Worm (Caenorhabditis elegans) whole organism, L3 larva: ENCODE data around the gene fbxb-107.

Source experiments
- R02D3.7 ChIP-seq: fragments of 150-350 bp; optimal IDR thresholded peaks from 2 replicates; lab custom pipeline; 2014; ENCODE audit warnings: missing biosample characterization, missing genetic modification characterization
- ZK546.5 ChIP-seq: sonication (generic microtip); optimal IDR thresholded peaks from 2 replicates; lab custom pipeline; 2017; ENCODE audit warnings: missing biosample characterization, missing genetic modification characterization
- aly-2 ChIP-seq: fragments of 150-350 bp; optimal IDR thresholded peaks from 2 replicates; lab custom pipeline; 2014; ENCODE audit warnings: missing biosample characterization, missing genetic modification characterization
- ceh-16 ChIP-seq: sonication (generic microtip); optimal IDR thresholded peaks from 2 replicates; lab custom pipeline; 2017; ENCODE audit warnings: missing biosample characterization, missing genetic modification characterization
- ceh-82 ChIP-seq: fragments of 150-350 bp; optimal IDR thresholded peaks from 2 replicates; lab custom pipeline; 2014; ENCODE audit warnings: missing biosample characterization, missing genetic modification characterization
- ceh-9 ChIP-seq: sonication (generic microtip); optimal IDR thresholded peaks from 2 replicates; lab custom pipeline; 2018; ENCODE audit warnings: missing biosample characterization, missing genetic modification characterization
- daf-12 ChIP-seq: fragments of 150-350 bp; optimal IDR thresholded peaks from 2 replicates; lab custom pipeline; 2014; ENCODE audit warnings: missing biosample characterization, missing genetic modification reagents, missing genetic modification characterization
- egl-5 ChIP-seq: fragments of 150-350 bp; optimal IDR thresholded peaks from 2 replicates; lab custom pipeline; 2017; ENCODE audit warnings: missing biosample characterization, missing genetic modification reagents, missing genetic modification characterization, inconsistent platforms
- elt-1 ChIP-seq: fragments of 150-350 bp; optimal IDR thresholded peaks from 2 replicates; lab custom pipeline; 2014; ENCODE audit warnings: missing biosample characterization, missing genetic modification characterization
- elt-2 ChIP-seq: sonication (generic microtip); optimal IDR thresholded peaks from 2 replicates; lab custom pipeline; 2016; ENCODE audit warnings: missing genetic modification reagents, mild to moderate bottlenecking, missing genetic modification characterization, missing compliant biosample characterization
- elt-3 ChIP-seq, 3 experiments: fragments of 150-350 bp in 1 of 3; sonication (generic microtip) in 2 of 3; optimal IDR thresholded peaks; 2 replicates in 2 of 3; 4 replicates in 1 of 3; lab custom pipeline; 2014 to 2017; ENCODE audit warnings: missing biosample characterization in 3 of 3, missing genetic modification characterization in 3 of 3
- eor-1 ChIP-seq, 2 experiments: fragments of 150-350 bp; optimal IDR thresholded peaks; 2 replicates each; lab custom pipeline; 2014 to 2018; ENCODE audit warnings: missing biosample characterization in 2 of 2, missing genetic modification characterization in 2 of 2
- fkh-10 ChIP-seq: sonication (generic microtip); optimal IDR thresholded peaks from 2 replicates; lab custom pipeline; 2017; ENCODE audit warnings: missing biosample characterization, missing genetic modification reagents, missing genetic modification characterization
- fkh-2 ChIP-seq: fragments of 150-350 bp; optimal IDR thresholded peaks from 2 replicates; lab custom pipeline; 2014; ENCODE audit warnings: missing biosample characterization, missing genetic modification reagents, missing genetic modification characterization
- hmg-11 ChIP-seq: sonication (generic microtip); optimal IDR thresholded peaks from 2 replicates; lab custom pipeline; 2016; ENCODE audit warnings: missing genetic modification characterization, missing compliant biosample characterization
- lsy-12 ChIP-seq: sonication (generic microtip); optimal IDR thresholded peaks from 2 replicates; lab custom pipeline; 2016; ENCODE audit warnings: mild to moderate bottlenecking, missing genetic modification characterization, missing compliant biosample characterization
- mdl-1 ChIP-seq: fragments of 150-350 bp; optimal IDR thresholded peaks from 2 replicates; lab custom pipeline; 2014; ENCODE audit warnings: missing biosample characterization, missing genetic modification characterization
- nhr-11 ChIP-seq: fragments of 150-350 bp; optimal IDR thresholded peaks from 2 replicates; lab custom pipeline; 2014; ENCODE audit warnings: missing biosample characterization, missing genetic modification characterization
- nhr-12 ChIP-seq: fragments of 150-350 bp; optimal IDR thresholded peaks from 2 replicates; lab custom pipeline; 2014; ENCODE audit warnings: missing biosample characterization, missing genetic modification characterization
- nhr-23 ChIP-seq: fragments of 150-350 bp; optimal IDR thresholded peaks from 2 replicates; lab custom pipeline; 2014; ENCODE audit warnings: missing biosample characterization, missing genetic modification reagents, missing genetic modification characterization
- nhr-237 ChIP-seq: fragments of 150-350 bp; optimal IDR thresholded peaks from 2 replicates; lab custom pipeline; 2014; ENCODE audit warnings: missing biosample characterization, missing genetic modification characterization
- nhr-25 ChIP-seq: sonication (generic microtip); optimal IDR thresholded peaks from 2 replicates; lab custom pipeline; 2017; ENCODE audit warnings: missing biosample characterization, missing genetic modification characterization
- nhr-28 ChIP-seq: fragments of 150-350 bp; optimal IDR thresholded peaks from 2 replicates; lab custom pipeline; 2014; ENCODE audit warnings: missing biosample characterization, missing genetic modification characterization
- nhr-76 ChIP-seq: fragments of 150-350 bp; sonication (generic microtip); optimal IDR thresholded peaks from 5 replicates; lab custom pipeline; 2014; ENCODE audit warnings: missing biosample characterization, missing genetic modification characterization
- pha-4 ChIP-seq: fragments of 150-350 bp; optimal IDR thresholded peaks from 2 replicates; lab custom pipeline; 2014; ENCODE audit warnings: missing biosample characterization, missing genetic modification reagents, missing genetic modification characterization
- pqm-1 ChIP-seq: fragments of 150-350 bp; optimal IDR thresholded peaks from 2 replicates; lab custom pipeline; 2017; ENCODE audit warnings: missing biosample characterization, missing genetic modification characterization, inconsistent platforms
- sea-2 ChIP-seq: fragments of 150-350 bp; sonication (generic microtip); optimal IDR thresholded peaks from 4 replicates; lab custom pipeline; 2014; ENCODE audit warnings: missing biosample characterization, missing genetic modification reagents, missing genetic modification characterization
- skn-1 ChIP-seq: fragments of 150-350 bp; optimal IDR thresholded peaks from 2 replicates; lab custom pipeline; 2014; ENCODE audit warnings: missing biosample characterization, missing genetic modification characterization
- snpc-4 ChIP-seq: fragments of 150-350 bp; optimal IDR thresholded peaks from 2 replicates; lab custom pipeline; 2014; ENCODE audit warnings: missing biosample characterization, missing genetic modification characterization
- unc-39 ChIP-seq: sonication (generic microtip); optimal IDR thresholded peaks from 4 replicates; lab custom pipeline; 2017; ENCODE audit warnings: missing biosample characterization, missing genetic modification characterization
- unc-62 ChIP-seq: fragments of 150-350 bp; sonication (generic microtip); optimal IDR thresholded peaks from 4 replicates; lab custom pipeline; 2014; ENCODE audit warnings: missing biosample characterization, missing genetic modification reagents, missing genetic modification characterization
- ztf-11 ChIP-seq: fragments of 150-350 bp; optimal IDR thresholded peaks from 2 replicates; lab custom pipeline; 2014; ENCODE audit warnings: missing biosample characterization, missing genetic modification characterization
- ztf-4 ChIP-seq: fragments of 150-350 bp; optimal IDR thresholded peaks from 2 replicates; lab custom pipeline; 2014; ENCODE audit warnings: missing biosample characterization, missing genetic modification characterization

The fbxb-107 gene

DNA sequence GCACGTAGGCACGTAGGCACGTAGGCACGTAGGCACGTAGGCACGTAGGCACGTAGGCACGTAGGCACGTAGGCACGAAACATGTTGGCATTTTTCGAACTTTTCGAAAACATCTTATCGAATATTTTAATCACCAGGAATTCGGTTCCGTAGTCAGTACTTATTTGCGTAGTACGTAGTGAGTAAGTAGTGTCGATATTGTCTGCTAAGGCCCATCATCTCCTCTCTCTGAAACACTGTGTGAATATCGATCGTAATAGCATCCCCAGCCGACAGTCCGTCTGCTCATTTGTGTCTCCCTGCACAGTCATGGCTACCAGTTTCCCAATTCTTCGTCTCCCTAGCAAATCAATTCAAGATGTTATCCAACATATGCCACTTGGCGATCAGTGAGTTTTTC lies 3.5 kb downstream of the fbxb-107 start, which contains the start of gene fbxb-106:
Gene fbxb-106, plus strand, starts transcription at position 301 of the 400 bp plus-strand sequence.
- TF ChIP-seq ceh-9 (no peak), ztf-11 (tag; lab: Kevin White, UChicago) (no peak), unc-39 (tag; lab: Kevin White, UChicago) (no peak), elt-1 (tag; lab: Kevin White, UChicago) (no peak), nhr-12 (no peak), nhr-11 (tag; lab: Kevin White, UChicago) (no peak), ztf-4 (tag; lab: Kevin White, UChicago) (no peak), unc-62 (no peak), elt-2 (tag; lab: Kevin White, UChicago) (no peak), ceh-16 (tag; lab: Kevin White, UChicago) (no peak), nhr-23 (no peak), fkh-10 (GFP tag; lab: Kevin White, UChicago) (no peak), daf-12 (tag; lab: Kevin White, UChicago) (no peak), sea-2 (GFP tag; lab: Kevin White, UChicago) (no peak), pha-4 (tag; lab: Kevin White, UChicago) (no peak), nhr-76 (tag; lab: Kevin White, UChicago) (no peak), pqm-1 (tag; lab: Kevin White, UChicago) (no peak), elt-3 (tag; optimal IDR thresholded peaks at IDR 0.05; lab: Kevin White, UChicago) (no peak), eor-1 (tag; optimal IDR thresholded peaks at IDR 0.05; lab: Kevin White, UChicago) (no peak), egl-5 (tag; lab: Kevin White, UChicago) (no peak)

- TF ChIP-seq nhr-237 (tag; lab: Kevin White, UChicago) (no peak), sea-2 (GFP tag; lab: Kevin White, UChicago) (no peak), snpc-4 (tag; lab: Kevin White, UChicago) (no peak), elt-3 (tag; optimal IDR thresholded peaks at IDR 0.05; lab: Kevin White, UChicago) (no peak), eor-1 (tag; optimal IDR thresholded peaks at IDR 0.05; lab: Kevin White, UChicago) (no peak), pqm-1 (tag; lab: Kevin White, UChicago) (no peak), ceh-82 (no peak), lsy-12 (tag; lab: Kevin White, UChicago) (no peak), unc-62 (no peak), elt-1 (tag; lab: Kevin White, UChicago) (no peak), aly-2 (tag; lab: Kevin White, UChicago) (no peak), ztf-4 (tag; lab: Kevin White, UChicago) (no peak), nhr-11 (tag; lab: Kevin White, UChicago) (no peak), fkh-2 (tag; lab: Kevin White, UChicago) (no peak), nhr-28 (tag; lab: Kevin White, UChicago) (no peak), elt-2 (tag; lab: Kevin White, UChicago) (no peak)
Observed at ce11 chrII:2764664-2765063, 6.1 kb downstream of the fbxb-107 start, which contains the start of gene fbxb-108. Gene fbxb-108 (plus strand): TSS chrII:2764964.

ce11 chrII:2766331-2766730 lies 7.8 kb downstream of the fbxb-107 start, which contains the start of gene F08D12.15:
Gene F08D12.15 (plus strand): TSS chrII:2766631.
- TF ChIP-seq nhr-28 (tag; lab: Kevin White, UChicago): no peak

DNA sequence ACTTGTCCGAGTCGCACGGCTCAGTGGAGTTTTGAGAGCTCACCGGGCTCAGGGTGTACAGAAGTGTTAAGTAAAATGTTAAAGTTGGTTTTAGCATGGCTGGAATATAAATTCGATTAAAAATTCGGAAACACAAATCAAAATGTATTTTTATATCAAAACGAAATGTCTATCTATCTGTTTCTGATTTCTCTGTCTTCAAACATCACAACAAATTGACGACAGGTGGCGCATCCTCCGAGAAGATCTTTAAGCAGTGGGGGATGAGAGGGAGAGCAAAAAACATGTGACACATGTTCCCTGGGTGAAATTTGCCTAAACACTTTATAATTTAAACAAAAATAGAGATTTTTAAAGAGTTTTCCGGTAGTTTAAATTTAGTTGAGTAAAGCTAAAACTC lies 10.4 kb downstream of the fbxb-107 start, which contains the start of gene F08D12.7:
Gene F08D12.7, minus strand, starts transcription at position 101 of the 400 bp plus-strand sequence.
- no peak for TF ChIP-seq pha-4 (tag; lab: Kevin White, UChicago)
- no peak for TF ChIP-seq nhr-23
- TF ChIP-seq nhr-12: no peak
- TF ChIP-seq daf-12 (tag; lab: Kevin White, UChicago): no peak
- no peak for TF ChIP-seq skn-1
- TF ChIP-seq ztf-11 (tag; lab: Kevin White, UChicago): no peak
- no peak for TF ChIP-seq elt-1 (tag; lab: Kevin White, UChicago)
- no peak for TF ChIP-seq elt-3 (tag; optimal IDR thresholded peaks at IDR 0.05; lab: Kevin White, UChicago)
- no peak for TF ChIP-seq R02D3.7 (tag; lab: Kevin White, UChicago)
- TF ChIP-seq ceh-82: no peak
- TF ChIP-seq ceh-9: no peak
- no peak for TF ChIP-seq eor-1 (tag; optimal IDR thresholded peaks at IDR 0.05; lab: Kevin White, UChicago)
- no peak for TF ChIP-seq sea-2 (GFP tag; lab: Kevin White, UChicago)
- no peak for TF ChIP-seq egl-5 (tag; lab: Kevin White, UChicago)
- TF ChIP-seq ztf-4 (tag; lab: Kevin White, UChicago): no peak

DNA sequence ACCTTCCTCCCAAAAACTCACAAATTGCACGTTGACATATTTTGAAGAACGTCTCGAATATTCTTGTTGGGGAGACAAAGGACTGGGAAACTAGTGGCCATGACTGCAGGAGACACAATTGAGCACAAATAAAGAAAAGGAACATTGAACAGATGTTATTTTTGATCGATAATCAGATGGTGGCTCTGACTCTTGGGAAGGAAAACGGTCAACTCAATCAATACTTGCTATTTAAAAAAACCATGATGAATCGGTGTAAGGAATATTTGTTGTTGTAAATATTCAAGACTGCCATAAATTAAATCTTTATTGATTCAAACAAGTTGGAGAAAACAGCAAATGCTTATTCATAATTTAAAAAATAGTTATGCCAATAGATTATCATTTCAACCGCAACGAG lies 12.2 kb downstream of the fbxb-107 start, which contains the start of gene fbxb-105:
Gene fbxb-105, minus strand, starts transcription at position 101 of the 400 bp plus-strand sequence.
- no peak for TF ChIP-seq nhr-25 (tag; lab: Kevin White, UChicago)
- no peak for TF ChIP-seq ceh-9
- TF ChIP-seq sea-2 (GFP tag; lab: Kevin White, UChicago): no peak
- no peak for TF ChIP-seq ZK546.5 (tag; lab: Kevin White, UChicago)
- TF ChIP-seq mdl-1 (tag; lab: Kevin White, UChicago): no peak
- TF ChIP-seq hmg-11 (tag; lab: Kevin White, UChicago): no peak
